Fruit fly (Drosophila melanogaster) whole organism, embryonic: ENCODE measurements around the gene Cog2.

Experiments
- CG10147 ChIP-seq: fragments of 200-800 bp; sonication (Bioruptor generic); optimal IDR thresholded peaks from 2 replicates; lab custom pipeline; 2019; ENCODE audit warnings: missing biosample characterization, mild to moderate bottlenecking, missing genetic modification characterization, moderate library complexity
- CG12071 ChIP-seq: fragments of 200-800 bp; sonication (Bioruptor generic); optimal IDR thresholded peaks from 3 replicates; lab custom pipeline; 2018; ENCODE audit warnings: missing biosample characterization, mild to moderate bottlenecking, missing genetic modification characterization
- CG12391 ChIP-seq: fragments of 200-800 bp; sonication (Bioruptor generic); optimal IDR thresholded peaks from 3 replicates; lab custom pipeline; 2018; ENCODE audit warnings: missing biosample characterization, mild to moderate bottlenecking, missing genetic modification characterization, moderate library complexity
- CG15073 ChIP-seq: fragments of 200-800 bp; sonication (Bioruptor generic); optimal IDR thresholded peaks from 2 replicates; lab custom pipeline; 2016; ENCODE audit warnings: missing biosample characterization, missing genetic modification characterization
- CG15514 ChIP-seq: fragments of 200-800 bp; sonication (Bioruptor generic); optimal IDR thresholded peaks from 3 replicates; lab custom pipeline; 2017; ENCODE audit warnings: missing biosample characterization, missing genetic modification characterization, mild to moderate bottlenecking, moderate library complexity, missing genetic modification reagents
- CG17612 ChIP-seq: fragments of 200-800 bp; sonication (Bioruptor generic); IDR thresholded peaks from 2 replicates; pipeline ENCODE4 v1.3.6; 2022; ENCODE audit warnings: missing biosample characterization, missing genetic modification characterization
- CG18619 ChIP-seq: fragments of 200-800 bp; sonication (Bioruptor generic); optimal IDR thresholded peaks from 3 replicates; lab custom pipeline; 2017; ENCODE audit warnings: missing biosample characterization, mild to moderate bottlenecking, missing genetic modification characterization
- CG2120 ChIP-seq: fragments of 200-800 bp; sonication (Bioruptor generic); optimal IDR thresholded peaks from 3 replicates; lab custom pipeline; 2016; ENCODE audit warnings: missing biosample characterization, missing genetic modification characterization
- CG2129 ChIP-seq: fragments of 200-800 bp; sonication (Bioruptor generic); IDR thresholded peaks from 2 replicates; pipeline ENCODE4 v1.3.6; 2022; ENCODE audit warnings: missing biosample characterization, missing genetic modification characterization; ENCODE audit not compliant: partially characterized antibody
- CG30431 ChIP-seq: fragments of 200-800 bp; sonication (Bioruptor generic); optimal IDR thresholded peaks from 2 replicates; lab custom pipeline; 2017; ENCODE audit warnings: missing biosample characterization, missing genetic modification characterization
- CG31441 ChIP-seq: fragments of 200-800 bp; sonication (Bioruptor generic); IDR thresholded peaks from 2 replicates; pipeline ENCODE4 v1.3.6; 2022; ENCODE audit warnings: missing biosample characterization, missing genetic modification characterization
- CG33213 ChIP-seq: fragments of 200-800 bp; sonication (Bioruptor generic); optimal IDR thresholded peaks from 3 replicates; lab custom pipeline; 2016; ENCODE audit warnings: missing biosample characterization, missing genetic modification characterization
- CG4360 ChIP-seq: fragments of 200-800 bp; sonication (Bioruptor generic); IDR thresholded peaks from 2 replicates; pipeline ENCODE4 v1.3.6; 2022; ENCODE audit warnings: missing biosample characterization, missing genetic modification characterization
- CG4854 ChIP-seq: fragments of 200-800 bp; sonication (Bioruptor generic); optimal IDR thresholded peaks from 2 replicates; lab custom pipeline; 2016; ENCODE audit warnings: missing biosample characterization, missing genetic modification characterization, inconsistent platforms
- CG6175 ChIP-seq: fragments of 200-800 bp; sonication (Bioruptor generic); IDR thresholded peaks from 3 replicates; pipeline ENCODE4 v1.3.6; 2022; ENCODE audit warnings: missing biosample characterization, missing genetic modification characterization
- CG8281 ChIP-seq: fragments of 200-800 bp; sonication (Bioruptor generic); optimal IDR thresholded peaks from 2 replicates; lab custom pipeline; 2018; ENCODE audit warnings: missing biosample characterization, mild to moderate bottlenecking, missing genetic modification characterization, moderate library complexity
- D ChIP-seq, 2 experiments: fragments of 200-800 bp in 1 of 2; fragments of >200 bp in 1 of 2; sonication (Bioruptor generic) in 1 of 2; optimal IDR thresholded peaks; 2 replicates in 1 of 2; 3 replicates in 1 of 2; lab custom pipeline; 2017; ENCODE audit warnings: mild to moderate bottlenecking in 1 of 2, missing biosample characterization in 1 of 2, missing genetic modification characterization in 1 of 2, missing genetic modification reagents in 1 of 2
- Dad ChIP-seq: fragments of 200-800 bp; sonication (Bioruptor generic); optimal IDR thresholded peaks from 3 replicates; lab custom pipeline; 2016; ENCODE audit warnings: missing biosample characterization, missing genetic modification characterization
- Dip3 ChIP-seq: fragments of 200-800 bp; sonication (Bioruptor generic); optimal IDR thresholded peaks from 3 replicates; lab custom pipeline; 2016; ENCODE audit warnings: missing biosample characterization, missing genetic modification characterization
- Doc3 ChIP-seq: fragments of 200-800 bp; sonication (Bioruptor generic); IDR thresholded peaks from 3 replicates; pipeline ENCODE4 v1.3.6; 2022; ENCODE audit warnings: missing biosample characterization, missing genetic modification characterization; ENCODE audit not compliant: partially characterized antibody
- E2f2 ChIP-seq: fragments of 200-800 bp; sonication (Bioruptor generic); IDR thresholded peaks from 2 replicates; pipeline ENCODE4 v1.3.6; 2022; ENCODE audit warnings: missing biosample characterization, missing genetic modification characterization
- Fer3 ChIP-seq: fragments of 200-800 bp; sonication (Bioruptor generic); optimal IDR thresholded peaks from 2 replicates; lab custom pipeline; 2018; ENCODE audit warnings: missing biosample characterization, mild to moderate bottlenecking, missing genetic modification characterization, moderate library complexity
- HLH3B ChIP-seq: fragments of 200-800 bp; sonication (Bioruptor generic); IDR thresholded peaks from 2 replicates; pipeline ENCODE4 v1.3.6; 2022; ENCODE audit warnings: missing biosample characterization, missing genetic modification characterization
- Hand ChIP-seq: fragments of 200-800 bp; sonication (Bioruptor generic); optimal IDR thresholded peaks from 2 replicates; lab custom pipeline; 2017; ENCODE audit warnings: mild to moderate bottlenecking, missing biosample characterization, missing genetic modification reagents, missing genetic modification characterization
- Hr39 ChIP-seq: fragments of >200 bp; optimal IDR thresholded peaks from 2 replicates; lab custom pipeline; 2017
- Jarid2 ChIP-seq: fragments of 200-800 bp; sonication (Bioruptor generic); optimal IDR thresholded peaks from 3 replicates; lab custom pipeline; 2017; ENCODE audit warnings: mild to moderate bottlenecking, missing biosample characterization, missing genetic modification reagents, missing genetic modification characterization
- Lim3 ChIP-seq: fragments of 200-800 bp; sonication (Bioruptor generic); IDR thresholded peaks from 2 replicates; pipeline ENCODE4 v1.3.6; 2022; ENCODE audit warnings: missing biosample characterization, missing genetic modification characterization
- Mes4 ChIP-seq: fragments of 200-800 bp; sonication (Bioruptor generic); optimal IDR thresholded peaks from 2 replicates; lab custom pipeline; 2016; ENCODE audit warnings: missing biosample characterization, missing genetic modification characterization
- Pdp1 ChIP-seq, 2 experiments: fragments of 200-800 bp; sonication (Bioruptor generic); optimal IDR thresholded peaks; 3 replicates each; lab custom pipeline; 2016; ENCODE audit warnings: missing biosample characterization in 2 of 2, missing genetic modification characterization in 2 of 2, mild to moderate bottlenecking in 1 of 2, moderate library complexity in 1 of 2
- Ravus ChIP-seq: fragments of 200-800 bp; sonication (Bioruptor generic); IDR thresholded peaks from 2 replicates; pipeline ENCODE4 v1.3.6; 2022; ENCODE audit warnings: missing biosample characterization, missing genetic modification characterization
- Rfx ChIP-seq: fragments of 200-800 bp; sonication (Bioruptor generic); IDR thresholded peaks from 2 replicates; pipeline ENCODE4 v1.3.6; 2022; ENCODE audit warnings: missing biosample characterization, missing genetic modification characterization
- Tbp ChIP-seq: fragments of >200 bp; optimal IDR thresholded peaks from 2 replicates; lab custom pipeline; 2018; ENCODE audit warnings: missing biosample characterization, missing genetic modification characterization
- Usf ChIP-seq: fragments of 200-800 bp; sonication (Bioruptor generic); optimal IDR thresholded peaks from 2 replicates; lab custom pipeline; 2017; ENCODE audit warnings: missing genotype, missing biosample characterization, missing genetic modification characterization
- YL-1 ChIP-seq: fragments of 200-800 bp; sonication (Bioruptor generic); optimal IDR thresholded peaks from 3 replicates; lab custom pipeline; 2017; ENCODE audit warnings: missing biosample characterization, mild to moderate bottlenecking, missing genetic modification characterization
- ac ChIP-seq: fragments of 200-800 bp; sonication (Bioruptor generic); optimal IDR thresholded peaks from 3 replicates; lab custom pipeline; 2017; ENCODE audit warnings: missing biosample characterization, mild to moderate bottlenecking, missing genetic modification characterization
- ap ChIP-seq: fragments of 200-800 bp; sonication (Bioruptor generic); IDR thresholded peaks from 2 replicates; pipeline ENCODE4 v1.3.6; 2022; ENCODE audit warnings: missing biosample characterization, missing genetic modification characterization
- emc ChIP-seq: fragments of 200-800 bp; sonication (Bioruptor generic); optimal IDR thresholded peaks from 2 replicates; lab custom pipeline; 2016; ENCODE audit warnings: missing biosample characterization, missing genetic modification characterization
- gcm ChIP-seq: fragments of 200-800 bp; sonication (Bioruptor generic); optimal IDR thresholded peaks from 2 replicates; lab custom pipeline; 2019; ENCODE audit warnings: missing biosample characterization, mild to moderate bottlenecking, missing genetic modification characterization, moderate library complexity
- hbn ChIP-seq: fragments of 200-800 bp; sonication (Bioruptor generic); IDR thresholded peaks from 2 replicates; pipeline ENCODE4 v1.3.6; 2022; ENCODE audit warnings: missing biosample characterization, missing genetic modification characterization; ENCODE audit not compliant: partially characterized antibody
- hkb ChIP-seq, 2 experiments: fragments of 200-800 bp in 1 of 2; fragments of >200 bp in 1 of 2; sonication (Bioruptor generic) in 1 of 2; IDR thresholded peaks in 1 of 2; optimal IDR thresholded peaks in 1 of 2; 2 replicates each; pipeline versions ENCODE4 v1.3.6 to Lab custom; 2017 to 2022; ENCODE audit warnings: missing biosample characterization in 1 of 2, missing genetic modification characterization in 1 of 2
- lab ChIP-seq: fragments of 200-800 bp; sonication (Bioruptor generic); optimal IDR thresholded peaks from 3 replicates; lab custom pipeline; 2017; ENCODE audit warnings: missing biosample characterization, missing genetic modification characterization, mild to moderate bottlenecking, moderate library complexity, missing genetic modification reagents
- lilli ChIP-seq: fragments of 200-800 bp; sonication (Bioruptor generic); optimal IDR thresholded peaks from 3 replicates; lab custom pipeline; 2016; ENCODE audit warnings: missing biosample characterization, missing genetic modification characterization
- p53 ChIP-seq: fragments of 200-800 bp; sonication (Bioruptor generic); optimal IDR thresholded peaks from 2 replicates; lab custom pipeline; 2016; ENCODE audit warnings: missing biosample characterization, missing genetic modification characterization
- sima ChIP-seq: fragments of 200-800 bp; sonication (Bioruptor generic); optimal IDR thresholded peaks from 2 replicates; lab custom pipeline; 2016; ENCODE audit warnings: missing biosample characterization, missing genetic modification characterization
- slou ChIP-seq: fragments of 200-800 bp; sonication (Bioruptor generic); optimal IDR thresholded peaks from 3 replicates; lab custom pipeline; 2016; ENCODE audit warnings: missing biosample characterization, missing genetic modification characterization
- sqz ChIP-seq: fragments of 200-800 bp; sonication (Bioruptor generic); optimal IDR thresholded peaks from 3 replicates; lab custom pipeline; 2018; ENCODE audit warnings: missing biosample characterization, mild to moderate bottlenecking, missing genetic modification characterization
- stc ChIP-seq: fragments of 200-800 bp; sonication (Bioruptor generic); IDR thresholded peaks from 2 replicates; pipeline ENCODE4 v1.3.6; 2022; ENCODE audit warnings: missing biosample characterization, missing genetic modification characterization
- wor ChIP-seq: fragments of 200-800 bp; sonication (Bioruptor generic); IDR thresholded peaks from 2 replicates; pipeline ENCODE4 v1.3.6; 2022; ENCODE audit warnings: missing biosample characterization, missing genetic modification characterization

Cog2 gene

dm6 chr3R:15356645-15357431 is 4.6 kb downstream of the Cog2 start, which contains the start of the genes Atg4b and Hibch (continued):
- peak; percentile 90 for TF ChIP-seq CG12391 (tag; lab: Kevin White, UChicago)
- peak; percentile 94 for TF ChIP-seq YL-1 (GFP tag; lab: Kevin White, UChicago)
- peak; percentile 16 for TF ChIP-seq CG4854 (GFP tag; lab: Kevin White, UChicago)
- peak; percentile 14 for TF ChIP-seq ac (GFP tag; lab: Kevin White, UChicago)
- no peak for TF ChIP-seq lab (GFP tag; lab: Kevin White, UChicago)
- peak; percentile 87 for TF ChIP-seq Fer3
- no peak for TF ChIP-seq CG4360 (GFP tag; lab: Robert Waterston, UW)
- peak; percentile 70 for TF ChIP-seq CG30431
- no peak for TF ChIP-seq hkb (optimal IDR thresholded peaks at IDR 0.05; lab: Kevin White, UChicago)
- TF ChIP-seq hkb (GFP tag; IDR thresholded peaks at IDR 0.05; lab: Robert Waterston, UW), result peak; percentile 57; the same call in 1 of the 2 replicates
- no peak for TF ChIP-seq CG2129 (GFP tag; lab: Robert Waterston, UW)
- peak; percentile 18; the same call in 1 of the 2 replicates for TF ChIP-seq wor (GFP tag; lab: Robert Waterston, UW)
- TF ChIP-seq HLH3B, result peak; percentile 78
- peak; percentile 79 for TF ChIP-seq slou
- TF ChIP-seq Usf (GFP tag; lab: Kevin White, UChicago), result peak; percentile 52
- peak; percentile 53; the same call in 1 of the 2 replicates for TF ChIP-seq ap
- no peak for TF ChIP-seq CG8281 (tag; lab: Kevin White, UChicago)
- TF ChIP-seq Tbp, result no peak
- peak; percentile 89 for TF ChIP-seq Rfx (GFP tag; lab: Robert Waterston, UW)
- peak; percentile 84 for TF ChIP-seq gcm (GFP tag; lab: Kevin White, UChicago)
- TF ChIP-seq CG17612 (GFP tag; lab: Robert Waterston, UW), result peak; percentile 66; the same call in 1 of the 2 replicates
- TF ChIP-seq sima (GFP tag; lab: Kevin White, UChicago), result no peak
- TF ChIP-seq Hr39, result no peak
- peak; percentile 60; the same call in 2 of the 3 replicates for TF ChIP-seq CG6175
- peak; percentile 74 for TF ChIP-seq lilli (GFP tag; lab: Kevin White, UChicago)
- TF ChIP-seq Lim3 (GFP tag; lab: Robert Waterston, UW), result 0 out of 2 replicates have a peak, but pooled peaks have one; percentile 25
- no peak for TF ChIP-seq sqz (GFP tag; lab: Kevin White, UChicago)
- TF ChIP-seq E2f2 (GFP tag; lab: Robert Waterston, UW), result peak; percentile 60
- TF ChIP-seq stc (GFP tag; lab: Robert Waterston, UW), result peak; percentile 74
- no peak for TF ChIP-seq CG15073 (GFP tag; lab: Kevin White, UChicago)
- 0 out of 2 replicates have a peak, but pooled peaks have one; percentile 13 for TF ChIP-seq Ravus (GFP tag; lab: Robert Waterston, UW)
- TF ChIP-seq CG31441 (GFP tag; lab: Robert Waterston, UW), result peak; percentile 93
- peak; percentile 48 for TF ChIP-seq Dip3 (GFP tag; lab: Kevin White, UChicago)
- no peak for TF ChIP-seq emc (GFP tag; lab: Kevin White, UChicago)
- TF ChIP-seq p53 (GFP tag; lab: Kevin White, UChicago), result no peak
- peak; percentile 49 to 100 for TF ChIP-seq Pdp1 (GFP tag; optimal IDR thresholded peaks at IDR 0.05; lab: Kevin White, UChicago)
- no peak for TF ChIP-seq Mes4
- peak; percentile 84 for TF ChIP-seq CG15514 (GFP tag; lab: Kevin White, UChicago)
- peak; percentile 87 for TF ChIP-seq CG18619 (GFP tag; lab: Kevin White, UChicago)
- peak; percentile 57 for TF ChIP-seq Hand (GFP tag; lab: Kevin White, UChicago)
- no peak for TF ChIP-seq CG12071 (GFP tag; lab: Kevin White, UChicago)
- TF ChIP-seq hbn, result no peak
- no peak for TF ChIP-seq Doc3 (GFP tag; lab: Robert Waterston, UW)
- TF ChIP-seq CG10147 (GFP tag; lab: Kevin White, UChicago), result peak; percentile 85
- TF ChIP-seq D (optimal IDR thresholded peaks at IDR 0.05; lab: Kevin White, UChicago), result no peak
- peak; percentile 82 for TF ChIP-seq D (GFP tag; optimal IDR thresholded peaks at IDR 0.05; lab: Kevin White, UChicago)
- TF ChIP-seq CG2120 (GFP tag; lab: Kevin White, UChicago), result peak; percentile 77
- no peak for TF ChIP-seq Jarid2
- TF ChIP-seq Dad (GFP tag; lab: Kevin White, UChicago), result no peak
- TF ChIP-seq CG33213 (GFP tag; lab: Kevin White, UChicago), result no peak
